Fruit fly (Drosophila melanogaster): ENCODE data around the gene Pus1.

The Pus1 gene

DNA sequence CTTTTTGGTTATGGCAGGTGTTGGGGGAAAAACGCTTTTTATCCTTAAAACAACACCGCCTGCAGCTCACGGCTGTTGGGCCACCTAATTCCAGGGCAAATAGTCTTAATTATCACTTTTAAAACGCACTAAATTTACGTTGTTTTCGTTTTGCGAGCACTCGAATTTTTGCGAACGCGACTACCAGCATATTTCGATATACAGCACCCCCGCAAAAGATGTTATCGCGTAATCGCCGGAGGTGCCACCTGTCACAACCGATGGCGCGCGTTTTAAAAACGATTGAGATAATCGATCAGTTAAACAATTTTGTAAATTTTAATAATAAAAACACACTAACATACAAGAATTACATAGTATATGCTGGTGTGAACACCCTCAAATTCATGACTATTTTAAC, 40.4 kb downstream of the Pus1 start, which contains the start of gene Stat92E:
TSS of gene Stat92E (minus strand) at position 219 of the 400 bp plus-strand sequence.
- TF ChIP-seq CG12391 (tag; optimal IDR thresholded peaks at IDR 0.05) = no peak
- TF ChIP-seq Fer2 (tag; optimal IDR thresholded peaks at IDR 0.05) = no peak
- TF ChIP-seq sr (GFP tag; IDR thresholded peaks at IDR 0.05) = 0 out of 3 replicates have a peak, but pooled peaks have one; percentile 51
- peak; percentile 10; the same call in 1 of the 2 replicates for TF ChIP-seq CG13287 (GFP tag; IDR thresholded peaks at IDR 0.05; ENCODE audit: partially characterized antibody)
- TF ChIP-seq CG4617 (GFP tag; optimal IDR thresholded peaks at IDR 0.05; ENCODE audit: borderline replicate concordance) = peak; percentile 42
- TF ChIP-seq E2f2 (GFP tag; IDR thresholded peaks at IDR 0.05) = peak; percentile 96
- no peak for TF ChIP-seq CG17568 (GFP tag; optimal IDR thresholded peaks at IDR 0.05)
- peak; percentile 95 for TF ChIP-seq Dp (GFP tag; optimal IDR thresholded peaks at IDR 0.05)
- no peak for TF ChIP-seq hbn (GFP tag; IDR thresholded peaks at IDR 0.05; ENCODE audit: partially characterized antibody)
- 0 out of 3 replicates have a peak, but pooled peaks have one; percentile 17 for TF ChIP-seq CG2199 (GFP tag; IDR thresholded peaks at IDR 0.05)
- TF ChIP-seq eve (GFP tag; optimal IDR thresholded peaks at IDR 0.05) = peak in 1 of 2 experiments; percentile 60
- peak; percentile 25; the same call in 1 of the 2 replicates for TF ChIP-seq onecut (GFP tag; IDR thresholded peaks at IDR 0.05)
- no peak for TF ChIP-seq shn (GFP tag; optimal IDR thresholded peaks at IDR 0.05)
- no peak for TF ChIP-seq CG10321 (GFP tag; IDR thresholded peaks at IDR 0.05)
- TF ChIP-seq cg (GFP tag; optimal IDR thresholded peaks at IDR 0.05) = no peak
- TF ChIP-seq CG11456 (GFP tag; IDR thresholded peaks at IDR 0.05) = no peak
- TF ChIP-seq Bgb (GFP tag; IDR thresholded peaks at IDR 0.05; ENCODE audit: partially characterized antibody) = peak; percentile 39; the same call in 1 of the 2 replicates
- 0 out of 3 replicates have a peak, but pooled peaks have one; percentile 11 for TF ChIP-seq CG14860 (GFP tag; IDR thresholded peaks at IDR 0.05; ENCODE audit: partially characterized antibody)
- TF ChIP-seq unc-4 (GFP tag; IDR thresholded peaks at IDR 0.05; ENCODE audit: partially characterized antibody) = peak; percentile 15; the same call in 1 of the 2 replicates
- TF ChIP-seq Pdp1 (GFP tag; optimal IDR thresholded peaks at IDR 0.05) = peak in 1 of 2 experiments; percentile 32
- no peak for TF ChIP-seq ttk (GFP tag; IDR thresholded peaks at IDR 0.05)
- peak; percentile 35 for TF ChIP-seq BEAF-32 (GFP tag; optimal IDR thresholded peaks at IDR 0.05)
- TF ChIP-seq CG16813 (GFP tag; IDR thresholded peaks at IDR 0.05; ENCODE audit: partially characterized antibody) = peak; percentile 35; the same call in 1 of the 3 replicates
- TF ChIP-seq vnd (GFP tag; IDR thresholded peaks at IDR 0.05; ENCODE audit: partially characterized antibody) = peak; percentile 21; the same call in 1 of the 3 replicates
- no peak for TF ChIP-seq yki (optimal IDR thresholded peaks at IDR 0.05)
- no peak for TF ChIP-seq pan (optimal IDR thresholded peaks at IDR 0.05)
- TF ChIP-seq pan (GFP tag; optimal IDR thresholded peaks at IDR 0.05 in 1 of 2, IDR thresholded peaks at IDR 0.05 in 1 of 2) = no peak
- no peak for TF ChIP-seq Oaz (GFP tag; IDR thresholded peaks at IDR 0.05)
- TF ChIP-seq CG12219 (GFP tag; optimal IDR thresholded peaks at IDR 0.05) = no peak
- TF ChIP-seq HLH4C (GFP tag; IDR thresholded peaks at IDR 0.05; ENCODE audit: partially characterized antibody) = peak; percentile 48; the same call in 1 of the 3 replicates
- peak; percentile 64 for TF ChIP-seq pzg (GFP tag; optimal IDR thresholded peaks at IDR 0.05)
- no peak for TF ChIP-seq Antp (GFP tag; optimal IDR thresholded peaks at IDR 0.05)
- no peak for TF ChIP-seq CG1647 (GFP tag; optimal IDR thresholded peaks at IDR 0.05)
- TF ChIP-seq slbo (GFP tag; IDR thresholded peaks at IDR 0.05) = no peak
- TF ChIP-seq CG4282 (GFP tag; optimal IDR thresholded peaks at IDR 0.05) = no peak
- no peak for TF ChIP-seq Sry-β (GFP tag; optimal IDR thresholded peaks at IDR 0.05)
- peak; percentile 73 for TF ChIP-seq CG2116 (GFP tag; optimal IDR thresholded peaks at IDR 0.05)
- TF ChIP-seq CG3995 (GFP tag; optimal IDR thresholded peaks at IDR 0.05) = peak; percentile 47
- peak; percentile 7 for TF ChIP-seq CG34376 (GFP tag; optimal IDR thresholded peaks at IDR 0.05)
- peak; percentile 14 for TF ChIP-seq CG15514 (GFP tag; optimal IDR thresholded peaks at IDR 0.05)
- TF ChIP-seq YL-1 (GFP tag; optimal IDR thresholded peaks at IDR 0.05) = no peak
- TF ChIP-seq sug (tag; optimal IDR thresholded peaks at IDR 0.05) = peak; percentile 90
- TF ChIP-seq CG8944 (GFP tag; optimal IDR thresholded peaks at IDR 0.05) = no peak
- peak; percentile 37; the same call in 1 of the 2 replicates for TF ChIP-seq Scr (GFP tag; IDR thresholded peaks at IDR 0.05; ENCODE audit: partially characterized antibody)
- TF ChIP-seq Six4 (GFP tag; optimal IDR thresholded peaks at IDR 0.05) = no peak
- no peak for TF ChIP-seq CG10267 (tag; optimal IDR thresholded peaks at IDR 0.05)
- no peak for TF ChIP-seq CG9932 (GFP tag; IDR thresholded peaks at IDR 0.05)
- no peak for TF ChIP-seq HLHmδ (GFP tag; optimal IDR thresholded peaks at IDR 0.05)
- peak; percentile 33; the same call in 1 of the 2 replicates for TF ChIP-seq nerfin-2 (GFP tag; IDR thresholded peaks at IDR 0.05; ENCODE audit: partially characterized antibody)

Measured in whole organism, embryonic.